Fruit fly (Drosophila melanogaster) whole organism, adult: ENCODE results near the gene CG42828.

Experiments
- CG14711 ChIP-seq: fragments of 200-800 bp; sonication (Bioruptor generic); optimal IDR thresholded peaks from 2 replicates; lab custom pipeline; 2018; ENCODE audit warnings: missing biosample characterization, mild to moderate bottlenecking, missing genetic modification characterization, moderate library complexity
- CG7045 ChIP-seq: fragments of 200-800 bp; sonication (Bioruptor generic); optimal IDR thresholded peaks from 2 replicates; lab custom pipeline; 2017; ENCODE audit warnings: missing biosample characterization, mild to moderate bottlenecking, missing genetic modification characterization
- toe ChIP-seq: fragments of 200-800 bp; sonication (Bioruptor generic); optimal IDR thresholded peaks from 2 replicates; lab custom pipeline; 2016; ENCODE audit warnings: missing biosample characterization, missing genetic modification characterization

dm6 chr3R:23405209-23405608 lies 31.7 kb downstream of the CG42828 start, which contains the start of gene Ir94e:
- no peak for TF ChIP-seq toe (GFP tag; lab: Kevin White, UChicago)
- TF ChIP-seq CG7045: no peak
- no peak for TF ChIP-seq CG14711 (tag; lab: Kevin White, UChicago)
